Fruit fly (Drosophila melanogaster) whole organism, embryonic: ENCODE measurements around the gene CG5810.

ENCODE experiments used
- CG10209 ChIP-seq: fragments of 200-800 bp; sonication (Bioruptor generic); optimal IDR thresholded peaks from 3 replicates; lab custom pipeline; 2017; ENCODE audit warnings: missing biosample characterization, mild to moderate bottlenecking, missing genetic modification characterization, missing genetic modification reagents
- CG10431 ChIP-seq: fragments of 200-800 bp; sonication (Bioruptor generic); optimal IDR thresholded peaks from 3 replicates; lab custom pipeline; 2018; ENCODE audit warnings: missing biosample characterization, mild to moderate bottlenecking, missing genetic modification characterization
- CG10565 ChIP-seq: fragments of 200-800 bp; sonication (Bioruptor generic); optimal IDR thresholded peaks from 3 replicates; lab custom pipeline; 2016; ENCODE audit warnings: missing biosample characterization, mild to moderate bottlenecking, missing genetic modification characterization
- CG11456 ChIP-seq: fragments of 200-800 bp; sonication (Bioruptor generic); IDR thresholded peaks from 3 replicates; pipeline ENCODE4 v1.3.6; 2022; ENCODE audit warnings: missing biosample characterization, missing genetic modification characterization
- CG14014 ChIP-seq: fragments of 200-800 bp; sonication (Bioruptor generic); IDR thresholded peaks from 2 replicates; pipeline ENCODE4 v1.3.6; 2022; ENCODE audit warnings: missing biosample characterization, missing genetic modification characterization
- CG14441 ChIP-seq: fragments of 200-800 bp; sonication (Bioruptor generic); IDR thresholded peaks from 2 replicates; pipeline ENCODE4 v1.3.6; 2022; ENCODE audit warnings: missing biosample characterization, missing genetic modification characterization
- CG15269 ChIP-seq: fragments of 200-800 bp; sonication (Bioruptor generic); optimal IDR thresholded peaks from 2 replicates; lab custom pipeline; 2018; ENCODE audit warnings: missing biosample characterization, mild to moderate bottlenecking, missing genetic modification characterization, moderate library complexity
- CG1529 ChIP-seq: fragments of 200-800 bp; sonication (Bioruptor generic); optimal IDR thresholded peaks from 3 replicates; lab custom pipeline; 2018; ENCODE audit warnings: missing biosample characterization, missing genetic modification characterization
- CG1603 ChIP-seq: fragments of 200-800 bp; sonication (Bioruptor generic); optimal IDR thresholded peaks from 2 replicates; lab custom pipeline; 2019; ENCODE audit warnings: missing biosample characterization, mild to moderate bottlenecking, missing genetic modification characterization, moderate library complexity
- CG17359 ChIP-seq: fragments of 200-800 bp; sonication (Bioruptor generic); optimal IDR thresholded peaks from 3 replicates; lab custom pipeline; 2018; ENCODE audit warnings: missing biosample characterization, mild to moderate bottlenecking, missing genetic modification characterization, moderate library complexity
- CG18599 ChIP-seq: fragments of 200-800 bp; sonication (Bioruptor generic); optimal IDR thresholded peaks from 3 replicates; lab custom pipeline; 2017; ENCODE audit warnings: missing biosample characterization, missing genetic modification characterization, mild to moderate bottlenecking, moderate library complexity, missing genetic modification reagents
- CG2199 ChIP-seq: fragments of 200-800 bp; sonication (Bioruptor generic); IDR thresholded peaks from 3 replicates; pipeline ENCODE4 v1.3.6; 2022; ENCODE audit warnings: missing biosample characterization, missing genetic modification characterization
- CG2712 ChIP-seq: fragments of 200-800 bp; optimal IDR thresholded peaks from 3 replicates; lab custom pipeline; 2019; ENCODE audit warnings: missing biosample characterization, mild to moderate bottlenecking, missing genetic modification characterization, moderate library complexity
- CG6689 ChIP-seq: fragments of 200-800 bp; sonication (Bioruptor generic); IDR thresholded peaks from 2 replicates; pipeline ENCODE4 v1.3.6; 2022; ENCODE audit warnings: missing biosample characterization, missing genetic modification characterization
- CG8924 ChIP-seq: fragments of 200-800 bp; optimal IDR thresholded peaks from 3 replicates; lab custom pipeline; 2019; ENCODE audit warnings: missing biosample characterization, mild to moderate bottlenecking, missing genetic modification characterization, moderate library complexity
- CG9437 ChIP-seq: fragments of 200-800 bp; sonication (Bioruptor generic); optimal IDR thresholded peaks from 2 replicates; lab custom pipeline; 2018; ENCODE audit warnings: missing biosample characterization, mild to moderate bottlenecking, missing genetic modification characterization
- CG9609 ChIP-seq: fragments of 200-800 bp; sonication (Bioruptor generic); optimal IDR thresholded peaks from 3 replicates; lab custom pipeline; 2016; ENCODE audit warnings: missing biosample characterization, missing genetic modification characterization
- CTCF ChIP-seq: fragments of 200-800 bp; sonication (Bioruptor generic); optimal IDR thresholded peaks from 2 replicates; lab custom pipeline; 2017; ENCODE audit warnings: missing biosample characterization, mild to moderate bottlenecking, missing genetic modification characterization, moderate library complexity
- Camta ChIP-seq: fragments of 200-800 bp; sonication (Bioruptor generic); optimal IDR thresholded peaks from 2 replicates; lab custom pipeline; 2016; ENCODE audit warnings: missing biosample characterization, missing genetic modification characterization
- Dref ChIP-seq: fragments of 200-800 bp; sonication (Bioruptor generic); IDR thresholded peaks from 2 replicates; pipeline ENCODE4 v1.3.6; 2022; ENCODE audit warnings: missing biosample characterization, missing genetic modification characterization
- ERR ChIP-seq: fragments of 200-800 bp; sonication (Bioruptor generic); optimal IDR thresholded peaks from 2 replicates; lab custom pipeline; 2016; ENCODE audit warnings: missing biosample characterization, missing genetic modification characterization
- Elba2 ChIP-seq: fragments of 200-800 bp; sonication (Bioruptor generic); optimal IDR thresholded peaks from 3 replicates; lab custom pipeline; 2016; ENCODE audit warnings: missing biosample characterization, missing genetic modification characterization
- HmgZ ChIP-seq: fragments of 200-800 bp; sonication (Bioruptor generic); optimal IDR thresholded peaks from 2 replicates; lab custom pipeline; 2018; ENCODE audit warnings: missing biosample characterization, mild to moderate bottlenecking, missing genetic modification characterization
- Max ChIP-seq: fragments of 200-800 bp; sonication (Bioruptor generic); optimal IDR thresholded peaks from 2 replicates; lab custom pipeline; 2016; ENCODE audit warnings: missing biosample characterization, mild to moderate bottlenecking, missing genetic modification characterization
- Oli ChIP-seq: fragments of 200-800 bp; sonication (Bioruptor generic); optimal IDR thresholded peaks from 2 replicates; lab custom pipeline; 2018; ENCODE audit warnings: missing biosample characterization, mild to moderate bottlenecking, missing genetic modification characterization, moderate library complexity
- PHDP ChIP-seq: fragments of 200-800 bp; sonication (Bioruptor generic); optimal IDR thresholded peaks from 3 replicates; lab custom pipeline; 2018; ENCODE audit warnings: missing biosample characterization, mild to moderate bottlenecking, missing genetic modification characterization, moderate library complexity
- Tbp ChIP-seq: fragments of >200 bp; optimal IDR thresholded peaks from 2 replicates; lab custom pipeline; 2018; ENCODE audit warnings: missing biosample characterization, missing genetic modification characterization
- az2 ChIP-seq: fragments of 200-800 bp; sonication (Bioruptor generic); optimal IDR thresholded peaks from 3 replicates; lab custom pipeline; 2016; ENCODE audit warnings: missing biosample characterization, missing genetic modification characterization
- exex ChIP-seq: fragments of 200-800 bp; sonication (Bioruptor generic); optimal IDR thresholded peaks from 4 replicates; lab custom pipeline; 2018; ENCODE audit warnings: missing biosample characterization, mild to moderate bottlenecking, missing genetic modification characterization, moderate library complexity
- fd3F ChIP-seq: fragments of 200-800 bp; sonication (Bioruptor generic); optimal IDR thresholded peaks from 2 replicates; lab custom pipeline; 2018; ENCODE audit warnings: missing biosample characterization, mild to moderate bottlenecking, missing genetic modification characterization, moderate library complexity
- grau ChIP-seq: fragments of 200-800 bp; optimal IDR thresholded peaks from 3 replicates; lab custom pipeline; 2019; ENCODE audit warnings: missing biosample characterization, mild to moderate bottlenecking, missing genetic modification characterization, moderate library complexity
- hkb ChIP-seq, 2 experiments: fragments of 200-800 bp in 1 of 2; fragments of >200 bp in 1 of 2; sonication (Bioruptor generic) in 1 of 2; IDR thresholded peaks in 1 of 2; optimal IDR thresholded peaks in 1 of 2; 2 replicates each; pipeline versions ENCODE4 v1.3.6 to Lab custom; 2017 to 2022; ENCODE audit warnings: missing biosample characterization in 1 of 2, missing genetic modification characterization in 1 of 2
- jing ChIP-seq: fragments of 200-800 bp; sonication (Bioruptor generic); optimal IDR thresholded peaks from 2 replicates; lab custom pipeline; 2018; ENCODE audit warnings: missing biosample characterization, mild to moderate bottlenecking, missing genetic modification characterization
- lbe ChIP-seq: fragments of 200-800 bp; sonication (Bioruptor generic); optimal IDR thresholded peaks from 2 replicates; lab custom pipeline; 2016; ENCODE audit warnings: missing biosample characterization, mild to moderate bottlenecking, missing genetic modification characterization
- mam ChIP-seq: fragments of 200-800 bp; sonication (Bioruptor generic); optimal IDR thresholded peaks from 3 replicates; lab custom pipeline; 2016; ENCODE audit warnings: missing biosample characterization, missing genetic modification characterization
- nau ChIP-seq: fragments of 200-800 bp; sonication (Bioruptor generic); optimal IDR thresholded peaks from 3 replicates; lab custom pipeline; 2017; ENCODE audit warnings: missing biosample characterization, mild to moderate bottlenecking, missing genetic modification characterization, missing genetic modification reagents
- nerfin-1 ChIP-seq: fragments of 200-800 bp; sonication (Bioruptor generic); optimal IDR thresholded peaks from 3 replicates; lab custom pipeline; 2019; ENCODE audit warnings: missing biosample characterization, mild to moderate bottlenecking, missing genetic modification characterization, moderate library complexity
- nerfin-2 ChIP-seq: fragments of 200-800 bp; sonication (Bioruptor generic); IDR thresholded peaks from 2 replicates; pipeline ENCODE4 v1.3.6; 2022; ENCODE audit warnings: missing biosample characterization, missing genetic modification characterization; ENCODE audit not compliant: partially characterized antibody
- org-1 ChIP-seq: fragments of 200-800 bp; sonication (Bioruptor generic); optimal IDR thresholded peaks from 2 replicates; lab custom pipeline; 2017; ENCODE audit warnings: missing biosample characterization, missing genetic modification characterization
- phol ChIP-seq: fragments of 200-800 bp; sonication (Bioruptor generic); optimal IDR thresholded peaks from 3 replicates; lab custom pipeline; 2018; ENCODE audit warnings: missing biosample characterization, mild to moderate bottlenecking, missing genetic modification characterization, moderate library complexity
- scrt ChIP-seq: fragments of 200-800 bp; sonication (Bioruptor generic); optimal IDR thresholded peaks from 2 replicates; lab custom pipeline; 2018; ENCODE audit warnings: missing biosample characterization, mild to moderate bottlenecking, missing genetic modification characterization, moderate library complexity
- sd ChIP-seq: fragments of 200-800 bp; sonication (Bioruptor generic); optimal IDR thresholded peaks from 3 replicates; lab custom pipeline; 2018; ENCODE audit warnings: missing biosample characterization, mild to moderate bottlenecking, missing genetic modification characterization, moderate library complexity
- sima ChIP-seq: fragments of 200-800 bp; sonication (Bioruptor generic); optimal IDR thresholded peaks from 2 replicates; lab custom pipeline; 2016; ENCODE audit warnings: missing biosample characterization, missing genetic modification characterization
- slou ChIP-seq: fragments of 200-800 bp; sonication (Bioruptor generic); optimal IDR thresholded peaks from 3 replicates; lab custom pipeline; 2016; ENCODE audit warnings: missing biosample characterization, missing genetic modification characterization
- sug ChIP-seq: fragments of 200-800 bp; optimal IDR thresholded peaks from 2 replicates; lab custom pipeline; 2019; ENCODE audit warnings: missing biosample characterization, mild to moderate bottlenecking, missing genetic modification characterization, moderate library complexity
- tap ChIP-seq: fragments of 200-800 bp; optimal IDR thresholded peaks from 3 replicates; lab custom pipeline; 2019; ENCODE audit warnings: missing biosample characterization, mild to moderate bottlenecking, missing genetic modification characterization, moderate library complexity
- trh ChIP-seq: fragments of 200-800 bp; sonication (Bioruptor generic); optimal IDR thresholded peaks from 2 replicates; lab custom pipeline; 2016; ENCODE audit warnings: missing biosample characterization, missing genetic modification characterization
- unpg ChIP-seq: fragments of 200-800 bp; sonication (Bioruptor generic); optimal IDR thresholded peaks from 3 replicates; lab custom pipeline; 2018; ENCODE audit warnings: missing biosample characterization, mild to moderate bottlenecking, missing genetic modification characterization, moderate library complexity

CG5810 gene

dm6 chr3R:21188540-21189276, 25.1 kb downstream of the CG5810 start (continued):
- TF ChIP-seq phol (tag; lab: Kevin White, UChicago) = no peak
- TF ChIP-seq CG8924 (tag; lab: Kevin White, UChicago) = peak; percentile 76
- no peak for TF ChIP-seq Tbp (GFP tag; lab: Kevin White, UChicago)
- 0 out of 3 replicates have a peak, but pooled peaks have one; percentile 59 for TF ChIP-seq CG11456 (GFP tag; lab: Robert Waterston, UW)
- no peak for TF ChIP-seq Camta (GFP tag; lab: Kevin White, UChicago)
- TF ChIP-seq CG2712 (tag; lab: Kevin White, UChicago) = peak; percentile 31
- TF ChIP-seq sug (tag; lab: Kevin White, UChicago) = peak; percentile 80
- TF ChIP-seq trh (GFP tag; lab: Kevin White, UChicago) = no peak
- peak; percentile 42 for TF ChIP-seq nau
- no peak for TF ChIP-seq fd3F
- no peak for TF ChIP-seq CG10565 (GFP tag; lab: Kevin White, UChicago)
- TF ChIP-seq PHDP (tag; lab: Kevin White, UChicago) = peak; percentile 19
- TF ChIP-seq ERR (GFP tag; lab: Kevin White, UChicago) = peak; percentile 41
- no peak for TF ChIP-seq mam (GFP tag; lab: Kevin White, UChicago)
- TF ChIP-seq CG18599 (GFP tag; lab: Kevin White, UChicago) = peak; percentile 71
- TF ChIP-seq sima (GFP tag; lab: Kevin White, UChicago) = no peak
- TF ChIP-seq CG14441 (GFP tag; lab: Robert Waterston, UW) = no peak
- peak; percentile 21 for TF ChIP-seq unpg (GFP tag; lab: Kevin White, UChicago)
- no peak for TF ChIP-seq Oli
- peak; percentile 10 for TF ChIP-seq nerfin-1 (tag; lab: Kevin White, UChicago)
- TF ChIP-seq grau (tag; lab: Kevin White, UChicago) = peak; percentile 37
- peak; percentile 25 for TF ChIP-seq exex
- TF ChIP-seq CG15269 (tag; lab: Kevin White, UChicago) = peak; percentile 11
- peak; percentile 19 for TF ChIP-seq Elba2 (GFP tag; lab: Kevin White, UChicago)
- no peak for TF ChIP-seq CG10209 (GFP tag; lab: Kevin White, UChicago)
- no peak for TF ChIP-seq CG9609 (GFP tag; lab: Kevin White, UChicago)
- TF ChIP-seq scrt (GFP tag; lab: Kevin White, UChicago) = peak; percentile 46
- no peak for TF ChIP-seq hkb (optimal IDR thresholded peaks at IDR 0.05; lab: Kevin White, UChicago)
- TF ChIP-seq hkb (GFP tag; IDR thresholded peaks at IDR 0.05; lab: Robert Waterston, UW) = peak; percentile 61
- TF ChIP-seq lbe (GFP tag; lab: Kevin White, UChicago) = peak; percentile 56
- TF ChIP-seq CG1529 (GFP tag; lab: Kevin White, UChicago) = peak; percentile 33
- peak; percentile 74 for TF ChIP-seq sd
- peak; percentile 18; the same call in 1 of the 2 replicates for TF ChIP-seq nerfin-2
- TF ChIP-seq CG6689 (GFP tag; lab: Robert Waterston, UW) = peak; percentile 76
- peak; percentile 35 for TF ChIP-seq CG1603 (tag; lab: Kevin White, UChicago)
- TF ChIP-seq Max (GFP tag; lab: Kevin White, UChicago) = peak; percentile 66
- no peak for TF ChIP-seq az2 (GFP tag; lab: Kevin White, UChicago)
- TF ChIP-seq slou = no peak
- no peak for TF ChIP-seq CG10431 (GFP tag; lab: Kevin White, UChicago)
- TF ChIP-seq org-1 (GFP tag; lab: Kevin White, UChicago) = no peak
- peak; percentile 11 for TF ChIP-seq tap (tag; lab: Kevin White, UChicago)
- no peak for TF ChIP-seq CG9437
- no peak; the same call in 1 of the 2 replicates for TF ChIP-seq CG14014 (GFP tag; lab: Robert Waterston, UW)
- peak; percentile 87 for TF ChIP-seq CG2199
- no peak for TF ChIP-seq CTCF (GFP tag; lab: Kevin White, UChicago)
- TF ChIP-seq HmgZ = peak; percentile 68
- TF ChIP-seq jing (GFP tag; lab: Kevin White, UChicago) = no peak
- TF ChIP-seq Dref = no peak
- peak; percentile 12 for TF ChIP-seq CG17359 (tag; lab: Kevin White, UChicago)
